Worm (Caenorhabditis elegans) whole organism, midembryonic: ENCODE measurements around the gene mob-2.

Source experiments
- T22C8.4 ChIP-seq: fragments of 200-800 bp; sonication (Bioruptor generic); IDR thresholded peaks from 2 replicates; pipeline ENCODE4 v1.3.6; 2022; ENCODE audit warnings: missing genetic modification characterization, missing compliant biosample characterization
- cog-1 ChIP-seq: sonication (generic microtip); optimal IDR thresholded peaks from 2 replicates; lab custom pipeline; 2016; ENCODE audit warnings: missing genetic modification characterization, missing compliant biosample characterization
- flt-1 ChIP-seq: fragments of 200-800 bp; sonication (Bioruptor generic); IDR thresholded peaks from 2 replicates; pipeline ENCODE4 v1.3.6; 2022; ENCODE audit warnings: missing genetic modification characterization, missing compliant biosample characterization
- ref-1 ChIP-seq: fragments of 200-800 bp; sonication (Bioruptor generic); conservative IDR thresholded peaks from 2 replicates; pipeline ENCODE4 v1.3.6; 2022; ENCODE audit warnings: missing genetic modification reagents, missing genetic modification characterization, missing compliant biosample characterization
- ztf-23 ChIP-seq: fragments of 200-800 bp; sonication (Bioruptor generic); IDR thresholded peaks from 2 replicates; pipeline ENCODE4 v1.3.6; 2022; ENCODE audit warnings: missing genetic modification reagents, missing genetic modification characterization, missing compliant biosample characterization
- ztf-29 ChIP-seq: fragments of 200-800 bp; sonication (Bioruptor generic); IDR thresholded peaks from 2 replicates; pipeline ENCODE4 v1.3.6; 2022; ENCODE audit warnings: missing genetic modification reagents, missing genetic modification characterization, missing compliant biosample characterization

- TF ChIP-seq ref-1 (GFP tag; lab: Robert Waterston, UW) (no peak), ztf-29 (GFP tag; lab: Robert Waterston, UW) (no peak), cog-1 (tag; lab: Kevin White, UChicago) (no peak), flt-1 (GFP tag; lab: Robert Waterston, UW) (no peak), T22C8.4 (no peak), ztf-23 (GFP tag; lab: Robert Waterston, UW) (no peak)
These were observed 53.5 kb downstream of the mob-2 start for ce11 chrX:13116380-13116779.
